Fruit fly (Drosophila melanogaster) whole organism, prepupa: ENCODE data around the gene CG11384.

Experiments used
- Blimp-1 ChIP-seq: fragments of 200-800 bp; sonication (Bioruptor generic); optimal IDR thresholded peaks from 3 replicates; lab custom pipeline; 2017; ENCODE audit warnings: missing biosample characterization, missing genetic modification characterization, mild to moderate bottlenecking, moderate library complexity, missing genetic modification reagents
- CG10631 ChIP-seq: fragments of 200-800 bp; sonication (Bioruptor generic); optimal IDR thresholded peaks from 2 replicates; lab custom pipeline; 2016; ENCODE audit warnings: missing biosample characterization, missing genetic modification characterization
- CG10669 ChIP-seq: fragments of 200-800 bp; sonication (Bioruptor generic); optimal IDR thresholded peaks from 3 replicates; lab custom pipeline; 2018; ENCODE audit warnings: missing biosample characterization, mild to moderate bottlenecking, missing genetic modification characterization, moderate library complexity
- CG11294 ChIP-seq: fragments of 200-800 bp; sonication (Bioruptor generic); IDR thresholded peaks from 2 replicates; pipeline ENCODE4 v1.3.6; 2022; ENCODE audit warnings: missing biosample characterization, missing genetic modification characterization
- CG11902 ChIP-seq: fragments of 200-800 bp; sonication (Bioruptor generic); optimal IDR thresholded peaks from 3 replicates; lab custom pipeline; 2016; ENCODE audit warnings: missing biosample characterization, missing genetic modification characterization
- CG15336 ChIP-seq: fragments of 200-800 bp; sonication (Bioruptor generic); IDR thresholded peaks from 2 replicates; pipeline ENCODE4 v1.3.6; 2022; ENCODE audit warnings: missing biosample characterization, missing genetic modification characterization
- CG16779 ChIP-seq: fragments of 200-800 bp; sonication (Bioruptor generic); optimal IDR thresholded peaks from 3 replicates; lab custom pipeline; 2017; ENCODE audit warnings: missing biosample characterization, mild to moderate bottlenecking, missing genetic modification characterization
- CG3032 ChIP-seq: fragments of 200-800 bp; optimal IDR thresholded peaks from 2 replicates; lab custom pipeline; 2019; ENCODE audit warnings: missing biosample characterization, mild to moderate bottlenecking, missing genetic modification characterization, moderate library complexity
- CG31627 ChIP-seq: fragments of 200-800 bp; sonication (Bioruptor generic); optimal IDR thresholded peaks from 3 replicates; lab custom pipeline; 2016; ENCODE audit warnings: missing biosample characterization, missing genetic modification characterization
- CG32006 ChIP-seq: fragments of 200-800 bp; sonication (Bioruptor generic); optimal IDR thresholded peaks from 3 replicates; lab custom pipeline; 2017; ENCODE audit warnings: missing biosample characterization, mild to moderate bottlenecking, missing genetic modification characterization
- CG34406 ChIP-seq: fragments of 200-800 bp; sonication (Bioruptor generic); optimal IDR thresholded peaks from 3 replicates; lab custom pipeline; 2016; ENCODE audit warnings: missing biosample characterization, missing genetic modification characterization
- CG3919 ChIP-seq: fragments of 200-800 bp; sonication (Bioruptor generic); optimal IDR thresholded peaks from 3 replicates; lab custom pipeline; 2016; ENCODE audit warnings: missing biosample characterization, missing genetic modification characterization
- CG6163 ChIP-seq: fragments of 200-800 bp; sonication (Bioruptor generic); IDR thresholded peaks from 3 replicates; pipeline ENCODE4 v1.3.6; 2022; ENCODE audit warnings: missing biosample characterization, missing genetic modification characterization
- CG6792 ChIP-seq: fragments of 200-800 bp; sonication (Bioruptor generic); optimal IDR thresholded peaks from 3 replicates; lab custom pipeline; 2016; ENCODE audit warnings: missing biosample characterization, missing genetic modification characterization
- CG6808 ChIP-seq: fragments of 200-800 bp; sonication (Bioruptor generic); optimal IDR thresholded peaks from 3 replicates; lab custom pipeline; 2017; ENCODE audit warnings: missing biosample characterization, missing genetic modification characterization, mild to moderate bottlenecking, moderate library complexity, missing genetic modification reagents
- CG6854 ChIP-seq: fragments of 200-800 bp; sonication (Bioruptor generic); optimal IDR thresholded peaks from 2 replicates; lab custom pipeline; 2017; ENCODE audit warnings: missing biosample characterization, mild to moderate bottlenecking, missing genetic modification characterization
- CG7368 ChIP-seq: fragments of 200-800 bp; sonication (Bioruptor generic); optimal IDR thresholded peaks from 3 replicates; lab custom pipeline; 2016; ENCODE audit warnings: missing biosample characterization, missing genetic modification characterization
- CG8119 ChIP-seq: fragments of 200-800 bp; sonication (Bioruptor generic); IDR thresholded peaks from 3 replicates; pipeline ENCODE4 v1.3.6; 2022; ENCODE audit warnings: missing biosample characterization, missing genetic modification characterization
- CG9139 ChIP-seq: fragments of 200-800 bp; sonication (Bioruptor generic); optimal IDR thresholded peaks from 3 replicates; lab custom pipeline; 2017; ENCODE audit warnings: missing biosample characterization, mild to moderate bottlenecking, missing genetic modification characterization
- Eip75B ChIP-seq: fragments of 200-800 bp; sonication (Bioruptor generic); optimal IDR thresholded peaks from 3 replicates; lab custom pipeline; 2016; ENCODE audit warnings: missing biosample characterization, missing genetic modification characterization
- Eip78C ChIP-seq: fragments of 200-800 bp; sonication (Bioruptor generic); peaks from one replicate; lab custom pipeline; 2016; ENCODE audit warnings: missing biosample characterization, missing genetic modification characterization
- Eip93F ChIP-seq: fragments of 200-800 bp; sonication (Bioruptor generic); optimal IDR thresholded peaks from 2 replicates; lab custom pipeline; 2016; ENCODE audit warnings: missing biosample characterization, mild to moderate bottlenecking, missing genetic modification characterization
- Ets21C ChIP-seq: fragments of 200-800 bp; sonication (Bioruptor generic); optimal IDR thresholded peaks from 3 replicates; lab custom pipeline; 2016; ENCODE audit warnings: missing biosample characterization, missing genetic modification characterization
- Gug ChIP-seq: fragments of 200-800 bp; sonication (Bioruptor generic); IDR thresholded peaks from 2 replicates; pipeline ENCODE4 v1.3.6; 2022; ENCODE audit warnings: missing biosample characterization, missing genetic modification characterization
- Lpt ChIP-seq: fragments of 200-800 bp; sonication (Bioruptor generic); optimal IDR thresholded peaks from 3 replicates; lab custom pipeline; 2016; ENCODE audit warnings: missing biosample characterization, missing genetic modification characterization
- OdsH ChIP-seq: fragments of 200-800 bp; sonication (Bioruptor generic); optimal IDR thresholded peaks from 3 replicates; lab custom pipeline; 2016; ENCODE audit warnings: missing biosample characterization, missing genetic modification characterization
- Sox102F ChIP-seq: fragments of 200-800 bp; sonication (Bioruptor generic); optimal IDR thresholded peaks from 2 replicates; lab custom pipeline; 2016; ENCODE audit warnings: missing biosample characterization, mild to moderate bottlenecking, missing genetic modification characterization
- Sox15 ChIP-seq: fragments of 200-800 bp; sonication (Bioruptor generic); optimal IDR thresholded peaks from 3 replicates; lab custom pipeline; 2016; ENCODE audit warnings: missing biosample characterization, missing genetic modification characterization
- achi ChIP-seq: fragments of 200-800 bp; sonication (Bioruptor generic); optimal IDR thresholded peaks from 3 replicates; lab custom pipeline; 2016; ENCODE audit warnings: missing biosample characterization, missing genetic modification characterization
- acj6 ChIP-seq: fragments of 200-800 bp; sonication (Bioruptor generic); optimal IDR thresholded peaks from 3 replicates; lab custom pipeline; 2016; ENCODE audit warnings: missing biosample characterization, missing genetic modification characterization
- cyc ChIP-seq: fragments of 200-800 bp; sonication (Bioruptor generic); optimal IDR thresholded peaks from 3 replicates; lab custom pipeline; 2016; ENCODE audit warnings: missing biosample characterization, missing genetic modification characterization
- dsx ChIP-seq: fragments of 200-800 bp; optimal IDR thresholded peaks from 3 replicates; lab custom pipeline; 2019; ENCODE audit warnings: missing biosample characterization, mild to moderate bottlenecking, missing genetic modification characterization, moderate library complexity; ENCODE audit not compliant: poor library complexity, severe bottlenecking
- eg ChIP-seq: fragments of 200-800 bp; sonication (Bioruptor generic); IDR thresholded peaks from 3 replicates; pipeline ENCODE4 v1.3.6; 2022; ENCODE audit warnings: missing biosample characterization, missing genetic modification characterization
- esn ChIP-seq: fragments of 200-800 bp; sonication (Bioruptor generic); optimal IDR thresholded peaks from 2 replicates; lab custom pipeline; 2016; ENCODE audit warnings: missing biosample characterization, mild to moderate bottlenecking, missing genetic modification characterization, moderate library complexity
- fd59A ChIP-seq: fragments of 200-800 bp; sonication (Bioruptor generic); optimal IDR thresholded peaks from 2 replicates; lab custom pipeline; 2017; ENCODE audit warnings: missing biosample characterization, mild to moderate bottlenecking, missing genetic modification characterization, missing genetic modification reagents
- fkh ChIP-seq: fragments of 200-800 bp; sonication (Bioruptor generic); optimal IDR thresholded peaks from 3 replicates; lab custom pipeline; 2017; ENCODE audit warnings: missing biosample characterization, mild to moderate bottlenecking, missing genetic modification characterization, moderate library complexity
- lz ChIP-seq: fragments of 200-800 bp; sonication (Bioruptor generic); optimal IDR thresholded peaks from 3 replicates; lab custom pipeline; 2016; ENCODE audit warnings: missing biosample characterization, missing genetic modification characterization
- pdm3 ChIP-seq: fragments of 200-800 bp; sonication (Bioruptor generic); optimal IDR thresholded peaks from 3 replicates; lab custom pipeline; 2016; ENCODE audit warnings: missing biosample characterization, missing genetic modification characterization
- salr ChIP-seq, 2 experiments: fragments of 200-800 bp; sonication (Bioruptor generic); optimal IDR thresholded peaks; 3 replicates each; lab custom pipeline; 2016 to 2018; ENCODE audit warnings: missing biosample characterization in 2 of 2, missing genetic modification characterization in 2 of 2, mild to moderate bottlenecking in 1 of 2
- svp ChIP-seq: fragments of 200-800 bp; sonication (Bioruptor generic); peaks from one replicate; lab custom pipeline; 2016; ENCODE audit warnings: missing biosample characterization, missing genetic modification characterization
- topi ChIP-seq: fragments of 200-800 bp; sonication (Bioruptor generic); optimal IDR thresholded peaks from 3 replicates; lab custom pipeline; 2016; ENCODE audit warnings: missing biosample characterization, missing genetic modification characterization
- vri ChIP-seq: fragments of 200-800 bp; sonication (Bioruptor generic); optimal IDR thresholded peaks from 3 replicates; lab custom pipeline; 2016; ENCODE audit warnings: missing biosample characterization, mild to moderate bottlenecking, missing genetic modification characterization

CG11384 gene

dm6 chrX:1171018-1171417, 4.8 kb downstream of the CG11384 start (continued):
- TF ChIP-seq CG11902 (GFP tag; lab: Kevin White, UChicago), result peak; percentile 30
- TF ChIP-seq Eip78C (GFP tag; lab: Kevin White, UChicago), result peak; percentile 78
- peak; percentile 60 for TF ChIP-seq Sox102F
- TF ChIP-seq Ets21C (GFP tag; lab: Kevin White, UChicago), result peak; percentile 42
- peak; percentile 18 for TF ChIP-seq Sox15
- TF ChIP-seq esn, result peak; percentile 70
- TF ChIP-seq CG10631, result peak; percentile 42
- TF ChIP-seq CG32006 (GFP tag; lab: Kevin White, UChicago), result peak; percentile 54
- TF ChIP-seq pdm3, result peak; percentile 58
- TF ChIP-seq CG11294 (GFP tag; lab: Robert Waterston, UW), result no peak
- TF ChIP-seq Blimp-1 (GFP tag; lab: Kevin White, UChicago), result peak; percentile 38
- TF ChIP-seq CG31627 (GFP tag; lab: Kevin White, UChicago), result peak; percentile 48
- TF ChIP-seq CG6792, result peak; percentile 45
- TF ChIP-seq OdsH, result peak; percentile 57
- TF ChIP-seq CG8119 (GFP tag; lab: Robert Waterston, UW), result 0 out of 3 replicates have a peak, but pooled peaks have one; percentile 27
- TF ChIP-seq CG3032, result peak; percentile 40
- TF ChIP-seq fkh (GFP tag; lab: Kevin White, UChicago), result no peak
- peak; percentile 44 for TF ChIP-seq CG3919 (GFP tag; lab: Kevin White, UChicago)
- peak; percentile 37 for TF ChIP-seq achi (GFP tag; lab: Kevin White, UChicago)
- TF ChIP-seq CG9139 (GFP tag; lab: Kevin White, UChicago), result peak; percentile 19
- TF ChIP-seq CG6163 (GFP tag; lab: Robert Waterston, UW), result no peak
- peak; percentile 93 for TF ChIP-seq svp
- peak; percentile 30 for TF ChIP-seq CG6854 (GFP tag; lab: Kevin White, UChicago)
- TF ChIP-seq fd59A (GFP tag; lab: Kevin White, UChicago), result no peak
- peak in 1 of 2 experiments; percentile 19 for TF ChIP-seq salr (GFP tag; optimal IDR thresholded peaks at IDR 0.05; lab: Kevin White, UChicago)
- TF ChIP-seq Eip93F (GFP tag; lab: Kevin White, UChicago), result peak; percentile 37
- TF ChIP-seq Lpt (GFP tag; lab: Kevin White, UChicago), result no peak
- peak; percentile 78 for TF ChIP-seq vri (GFP tag; lab: Kevin White, UChicago)
- TF ChIP-seq eg (GFP tag; lab: Robert Waterston, UW), result no peak
- peak; percentile 55 for TF ChIP-seq Eip75B (GFP tag; lab: Kevin White, UChicago)
- peak; percentile 74 for TF ChIP-seq topi (GFP tag; lab: Kevin White, UChicago)
- peak; percentile 49 for TF ChIP-seq cyc
- TF ChIP-seq CG10669, result peak; percentile 57
- TF ChIP-seq CG34406 (GFP tag; lab: Kevin White, UChicago), result peak; percentile 53
- peak; percentile 58 for TF ChIP-seq lz
- peak; percentile 30 for TF ChIP-seq dsx (GFP tag; lab: Kevin White, UChicago)
- peak; percentile 26 for TF ChIP-seq CG16779 (tag; lab: Kevin White, UChicago)
- TF ChIP-seq CG6808 (GFP tag; lab: Kevin White, UChicago), result peak; percentile 69
- TF ChIP-seq CG7368 (GFP tag; lab: Kevin White, UChicago), result peak; percentile 33
- TF ChIP-seq acj6 (GFP tag; lab: Kevin White, UChicago), result peak; percentile 47
- TF ChIP-seq CG15336 (GFP tag; lab: Robert Waterston, UW), result no peak
- no peak for TF ChIP-seq Gug (GFP tag; lab: Robert Waterston, UW)
- TF ChIP-seq, all 60 proteins: peak for 46
